Worm (Caenorhabditis elegans): ENCODE data around the gene wdr-60.

- TF ChIP-seq F52B5.7 (tag; optimal IDR thresholded peaks at IDR 0.05), result no peak
- no peak for TF ChIP-seq hlh-12 (tag; optimal IDR thresholded peaks at IDR 0.05)
- TF ChIP-seq ekl-4 (GFP tag; IDR thresholded peaks at IDR 0.05), result no peak
- no peak for TF ChIP-seq ztf-3 (GFP tag; optimal IDR thresholded peaks at IDR 0.05)
- TF ChIP-seq B0035.1 (tag; optimal IDR thresholded peaks at IDR 0.05), result no peak
- no peak for TF ChIP-seq T07F8.4 (tag; optimal IDR thresholded peaks at IDR 0.05)
- TF ChIP-seq hlh-26 (GFP tag; conservative IDR thresholded peaks at IDR 0.05), result no peak
- no peak for TF ChIP-seq Y53G8AR.9 (GFP tag; conservative IDR thresholded peaks at IDR 0.05)
- no peak for TF ChIP-seq F55B11.4 (tag; optimal IDR thresholded peaks at IDR 0.05; ENCODE audit: borderline replicate concordance, insufficient read depth)
- TF ChIP-seq snpc-4 (GFP tag; optimal IDR thresholded peaks at IDR 0.05), result no peak
- no peak for TF ChIP-seq snpc-4 (tag; optimal IDR thresholded peaks at IDR 0.05)
- no peak for TF ChIP-seq hsf-1 (GFP tag; IDR thresholded peaks at IDR 0.05)
- no peak for TF ChIP-seq dpl-1 (GFP tag; optimal IDR thresholded peaks at IDR 0.05)
- no peak for TF ChIP-seq B0261.1 (tag; optimal IDR thresholded peaks at IDR 0.05)
These were observed 18.9 kb upstream of the wdr-60 start for ce11 chrIII:4968146-4968545.
